Worm (Caenorhabditis elegans) whole organism, L4 larva: ENCODE results near the gene C33F10.8.
A peak's percentile ranks its signal among the peaks of the same experiment; 100 is the strongest.

Source experiments
- F44E2.7 ChIP-seq: fragments of 200-800 bp; sonication (Bioruptor generic); IDR thresholded peaks from 2 replicates; pipeline ENCODE4 v2.1.2; 2022; ENCODE audit warnings: missing genetic modification characterization, missing compliant biosample characterization
- R02D3.7 ChIP-seq: fragments of 150-350 bp; sonication (generic microtip); optimal IDR thresholded peaks from 3 replicates; lab custom pipeline; 2014; ENCODE audit warnings: missing biosample characterization, missing genetic modification characterization
- Y48G9A.11 ChIP-seq: fragments of 200-800 bp; sonication (Bioruptor generic); IDR thresholded peaks from 2 replicates; pipeline ENCODE4 v1.3.6; 2022; ENCODE audit warnings: missing genetic modification reagents, missing genetic modification characterization, missing compliant biosample characterization
- Y5F2A.4 ChIP-seq: fragments of 200-800 bp; sonication (Bioruptor generic); optimal IDR thresholded peaks from 2 replicates; lab custom pipeline; 2018; ENCODE audit warnings: mild to moderate bottlenecking, missing genetic modification characterization, missing compliant biosample characterization
- Y75B8A.6 ChIP-seq: fragments of 200-800 bp; sonication (Bioruptor generic); IDR thresholded peaks from 2 replicates; pipeline ENCODE4 v1.3.6; 2022; ENCODE audit warnings: missing genetic modification reagents, missing genetic modification characterization, missing compliant biosample characterization
- ZK337.2 ChIP-seq: fragments of 200-800 bp; sonication (Bioruptor generic); IDR thresholded peaks from 2 replicates; pipeline ENCODE4 v1.3.6; 2022; ENCODE audit warnings: missing genetic modification reagents, missing genetic modification characterization, missing compliant biosample characterization
- ZK546.5 ChIP-seq, 2 experiments: sonication (generic microtip); optimal IDR thresholded peaks; 2 replicates each; lab custom pipeline; 2017; ENCODE audit warnings: missing biosample characterization in 2 of 2, missing genetic modification characterization in 2 of 2
- attf-4 ChIP-seq: sonication (generic microtip); optimal IDR thresholded peaks from 3 replicates; lab custom pipeline; 2017; ENCODE audit warnings: missing biosample characterization, missing genetic modification characterization
- ceh-20 ChIP-seq: fragments of 200-800 bp; sonication (Bioruptor generic); IDR thresholded peaks from 2 replicates; pipeline ENCODE4 v1.3.6; 2022; ENCODE audit warnings: missing genetic modification reagents, missing genetic modification characterization, missing compliant biosample characterization
- ceh-32 ChIP-seq: sonication (generic microtip); optimal IDR thresholded peaks from 2 replicates; lab custom pipeline; 2016; ENCODE audit warnings: mild to moderate bottlenecking, missing genetic modification characterization, missing compliant biosample characterization; ENCODE audit not compliant: poor library complexity
- ces-1 ChIP-seq: fragments of 150-350 bp; sonication (generic microtip); optimal IDR thresholded peaks from 4 replicates; lab custom pipeline; 2014; ENCODE audit warnings: missing biosample characterization, missing genetic modification reagents, missing genetic modification characterization
- cey-2 ChIP-seq: sonication (generic microtip); optimal IDR thresholded peaks from 3 replicates; lab custom pipeline; 2017; ENCODE audit warnings: missing genetic modification characterization, mild to moderate bottlenecking, missing compliant biosample characterization, antibody characterized with exemption, borderline replicate concordance; ENCODE audit not compliant: insufficient read depth
- ctbp-1 ChIP-seq: fragments of 200-800 bp; sonication (Bioruptor generic); IDR thresholded peaks from 2 replicates; pipeline ENCODE4 v1.3.6; 2022; ENCODE audit warnings: missing genetic modification reagents, missing genetic modification characterization, missing compliant biosample characterization
- daf-12 ChIP-seq: fragments of 150-350 bp; optimal IDR thresholded peaks from 2 replicates; lab custom pipeline; 2014; ENCODE audit warnings: missing biosample characterization, missing genetic modification reagents, missing genetic modification characterization
- daf-16 ChIP-seq, 3 experiments: sonication (generic microtip); optimal IDR thresholded peaks; 2 replicates each; lab custom pipeline; 2016 to 2017; ENCODE audit warnings: missing genetic modification characterization in 3 of 3, missing genetic modification reagents in 3 of 3, mild to moderate bottlenecking in 2 of 3, missing compliant biosample characterization in 2 of 3, missing biosample characterization in 1 of 3, moderate library complexity in 1 of 3
- dmd-6 ChIP-seq: fragments of 200-800 bp; sonication (Bioruptor generic); IDR thresholded peaks from 2 replicates; pipeline ENCODE4 v1.3.6; 2022; ENCODE audit warnings: missing genetic modification reagents, missing genetic modification characterization, missing compliant biosample characterization
- dve-1 ChIP-seq: sonication (generic microtip); optimal IDR thresholded peaks from 2 replicates; lab custom pipeline; 2017; ENCODE audit warnings: antibody characterized with exemption, mild to moderate bottlenecking, missing genetic modification characterization, missing compliant biosample characterization; ENCODE audit not compliant: insufficient read depth
- egl-43 ChIP-seq: fragments of 200-800 bp; sonication (Bioruptor generic); IDR thresholded peaks from 2 replicates; pipeline ENCODE4 v1.3.6; 2022; ENCODE audit warnings: missing genetic modification reagents, missing genetic modification characterization, missing compliant biosample characterization
- fkh-10 ChIP-seq: fragments of 150-350 bp; optimal IDR thresholded peaks from 2 replicates; lab custom pipeline; 2014; ENCODE audit warnings: missing biosample characterization, missing genetic modification reagents, missing genetic modification characterization
- hlh-11 ChIP-seq: fragments of 200-800 bp; sonication (Bioruptor generic); optimal IDR thresholded peaks from 2 replicates; lab custom pipeline; 2018; ENCODE audit warnings: mild to moderate bottlenecking, missing genetic modification characterization, missing compliant biosample characterization
- lin-15B ChIP-seq: fragments of 150-350 bp; sonication (generic microtip); optimal IDR thresholded peaks from 3 replicates; lab custom pipeline; 2014; ENCODE audit warnings: missing biosample characterization, missing genetic modification characterization
- lin-29 ChIP-seq: fragments of 200-800 bp; sonication (Bioruptor generic); IDR thresholded peaks from 2 replicates; pipeline ENCODE4 v1.3.6; 2022; ENCODE audit warnings: missing genetic modification reagents, missing genetic modification characterization, missing compliant biosample characterization
- lin-38 ChIP-seq: fragments of 200-800 bp; sonication (Bioruptor generic); IDR thresholded peaks from 2 replicates; pipeline ENCODE4 v1.3.6; 2022; ENCODE audit warnings: missing genetic modification reagents, missing genetic modification characterization, missing compliant biosample characterization
- lir-3 ChIP-seq: sonication (generic microtip); optimal IDR thresholded peaks from 2 replicates; lab custom pipeline; 2016; ENCODE audit warnings: mild to moderate bottlenecking, missing genetic modification characterization, missing compliant biosample characterization
- madf-9 ChIP-seq: fragments of 200-800 bp; sonication (Bioruptor generic); conservative IDR thresholded peaks from 2 replicates; pipeline ENCODE4 v1.3.6; 2022; ENCODE audit warnings: missing genetic modification reagents, missing genetic modification characterization, missing compliant biosample characterization
- mdl-1 ChIP-seq, 2 experiments: fragments of 150-350 bp in 1 of 2; sonication (generic microtip) in 1 of 2; optimal IDR thresholded peaks; 2 replicates each; lab custom pipeline; 2014 to 2017; ENCODE audit warnings: missing biosample characterization in 2 of 2, missing genetic modification characterization in 2 of 2
- mep-1 ChIP-seq: fragments of 150-350 bp; sonication (generic microtip); optimal IDR thresholded peaks from 3 replicates; lab custom pipeline; 2014; ENCODE audit warnings: missing biosample characterization, missing genetic modification characterization
- mes-2 ChIP-seq: sonication (generic microtip); optimal IDR thresholded peaks from 2 replicates; lab custom pipeline; 2016; ENCODE audit warnings: missing genotype, mild to moderate bottlenecking, missing genetic modification characterization, missing compliant biosample characterization; ENCODE audit not compliant: poor library complexity, severe bottlenecking
- mxl-2 ChIP-seq: fragments of 200-800 bp; sonication (Bioruptor generic); conservative IDR thresholded peaks from 2 replicates; pipeline ENCODE4 v1.3.6; 2022; ENCODE audit warnings: missing genetic modification reagents, missing genetic modification characterization, missing compliant biosample characterization
- nhr-102 ChIP-seq: sonication (generic microtip); optimal IDR thresholded peaks from 2 replicates; lab custom pipeline; 2016; ENCODE audit warnings: mild to moderate bottlenecking, missing genetic modification characterization, moderate library complexity, missing compliant biosample characterization
- nhr-28 ChIP-seq: fragments of 150-350 bp; optimal IDR thresholded peaks from 2 replicates; lab custom pipeline; 2014; ENCODE audit warnings: missing biosample characterization, missing genetic modification characterization
- nhr-6 ChIP-seq: fragments of 150-350 bp; optimal IDR thresholded peaks from 2 replicates; lab custom pipeline; 2014; ENCODE audit warnings: missing biosample characterization, missing genetic modification characterization
- php-3 ChIP-seq: fragments of 200-800 bp; sonication (Bioruptor generic); IDR thresholded peaks from 2 replicates; pipeline ENCODE4 v1.3.6; 2022; ENCODE audit warnings: missing genetic modification reagents, missing genetic modification characterization, missing compliant biosample characterization
- rbr-2 ChIP-seq: sonication (generic microtip); optimal IDR thresholded peaks from 2 replicates; lab custom pipeline; 2016; ENCODE audit warnings: missing genotype, missing genetic modification characterization, missing compliant biosample characterization
- saeg-2 ChIP-seq: fragments of 200-800 bp; sonication (Bioruptor generic); IDR thresholded peaks from 2 replicates; pipeline ENCODE4 v1.3.6; 2022; ENCODE audit warnings: missing genetic modification reagents, missing genetic modification characterization, missing compliant biosample characterization
- sdz-12 ChIP-seq: fragments of 200-800 bp; sonication (Bioruptor generic); optimal IDR thresholded peaks from 2 replicates; lab custom pipeline; 2018; ENCODE audit warnings: mild to moderate bottlenecking, missing genetic modification characterization, missing compliant biosample characterization
- skn-1 ChIP-seq: fragments of 150-350 bp; optimal IDR thresholded peaks from 2 replicates; lab custom pipeline; 2014; ENCODE audit warnings: missing biosample characterization, missing genetic modification characterization
- snpc-1.2 ChIP-seq: fragments of 200-800 bp; sonication (Bioruptor generic); IDR thresholded peaks from 2 replicates; pipeline ENCODE4 v1.3.6; 2022; ENCODE audit warnings: missing genetic modification reagents, missing genetic modification characterization, missing compliant biosample characterization
- spr-1 ChIP-seq: sonication (generic microtip); optimal IDR thresholded peaks from 2 replicates; lab custom pipeline; 2016; ENCODE audit warnings: mild to moderate bottlenecking, missing genetic modification characterization, missing compliant biosample characterization
- tag-97 ChIP-seq: fragments of 200-800 bp; sonication (Bioruptor generic); IDR thresholded peaks from 2 replicates; pipeline ENCODE4 v1.3.6; 2022; ENCODE audit warnings: missing genetic modification characterization, missing compliant biosample characterization
- tra-1 ChIP-seq: fragments of 200-800 bp; sonication (Bioruptor generic); IDR thresholded peaks from 2 replicates; pipeline ENCODE4 v1.3.6; 2022; ENCODE audit warnings: missing genetic modification reagents, missing genetic modification characterization, missing compliant biosample characterization
- unc-130 ChIP-seq: sonication (generic microtip); optimal IDR thresholded peaks from 2 replicates; lab custom pipeline; 2016; ENCODE audit warnings: missing genetic modification reagents, missing genetic modification characterization, missing compliant biosample characterization
- unc-62 ChIP-seq, 3 experiments: fragments of 150-350 bp in 1 of 3; sonication (generic microtip); optimal IDR thresholded peaks in 2 of 3; peaks in 1 of 3; 1 replicate in 1 of 3; 2 replicates in 2 of 3; lab custom pipeline; 2014 to 2017; ENCODE audit warnings: missing biosample characterization in 3 of 3, missing genetic modification characterization in 3 of 3, missing genetic modification reagents in 3 of 3, missing genotype in 1 of 3
- zag-1 ChIP-seq: fragments of 150-350 bp; optimal IDR thresholded peaks from 2 replicates; lab custom pipeline; 2014; ENCODE audit warnings: missing biosample characterization, missing genetic modification characterization
- zip-2 ChIP-seq: fragments of 150-350 bp; optimal IDR thresholded peaks from 2 replicates; lab custom pipeline; 2014; ENCODE audit warnings: missing biosample characterization, missing genetic modification characterization
- ztf-11 ChIP-seq: fragments of 150-350 bp; optimal IDR thresholded peaks from 2 replicates; lab custom pipeline; 2014; ENCODE audit warnings: missing biosample characterization, missing genetic modification characterization
- ztf-7 ChIP-seq: fragments of 150-350 bp; optimal IDR thresholded peaks from 2 replicates; lab custom pipeline; 2014; ENCODE audit warnings: missing biosample characterization, missing genetic modification characterization

C33F10.8 gene

DNA sequence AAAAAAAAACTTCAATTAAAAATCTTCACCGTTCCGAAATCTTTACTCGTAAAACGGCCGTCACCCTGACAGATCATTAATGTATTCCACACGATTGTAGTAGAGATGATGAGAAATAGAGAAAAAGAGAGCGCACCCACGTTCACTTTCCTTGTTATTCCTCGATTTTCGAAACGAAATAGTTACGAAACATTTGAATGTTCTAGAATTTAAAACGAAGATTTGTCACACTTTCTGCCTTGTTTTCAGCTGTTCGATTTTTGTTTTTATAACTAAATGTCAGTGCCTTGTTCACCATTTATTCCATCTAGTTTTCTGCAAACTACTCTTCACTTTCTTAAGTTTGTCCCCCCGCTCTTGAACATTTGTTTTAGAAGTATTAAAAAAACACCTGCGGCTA, 29.7 kb upstream of the C33F10.8 start:
- no peak for TF ChIP-seq daf-16 (GFP tag; optimal IDR thresholded peaks at IDR 0.05; lab: Kevin White, UChicago)
- TF ChIP-seq daf-16 (tag; optimal IDR thresholded peaks at IDR 0.05; lab: Kevin White, UChicago) = peak; percentile 11
- TF ChIP-seq zip-2 = no peak
- TF ChIP-seq nhr-28 (tag; lab: Kevin White, UChicago) = peak; percentile 18
- peak in 1 of 2 experiments; percentile 60 for TF ChIP-seq unc-62 (GFP tag; optimal IDR thresholded peaks at IDR 0.05 in 1 of 2; lab: Kevin White, UChicago)
- TF ChIP-seq unc-62 (tag; optimal IDR thresholded peaks at IDR 0.05; lab: Kevin White, UChicago) = no peak
- TF ChIP-seq, all 104 proteins: peak for 3

DNA sequence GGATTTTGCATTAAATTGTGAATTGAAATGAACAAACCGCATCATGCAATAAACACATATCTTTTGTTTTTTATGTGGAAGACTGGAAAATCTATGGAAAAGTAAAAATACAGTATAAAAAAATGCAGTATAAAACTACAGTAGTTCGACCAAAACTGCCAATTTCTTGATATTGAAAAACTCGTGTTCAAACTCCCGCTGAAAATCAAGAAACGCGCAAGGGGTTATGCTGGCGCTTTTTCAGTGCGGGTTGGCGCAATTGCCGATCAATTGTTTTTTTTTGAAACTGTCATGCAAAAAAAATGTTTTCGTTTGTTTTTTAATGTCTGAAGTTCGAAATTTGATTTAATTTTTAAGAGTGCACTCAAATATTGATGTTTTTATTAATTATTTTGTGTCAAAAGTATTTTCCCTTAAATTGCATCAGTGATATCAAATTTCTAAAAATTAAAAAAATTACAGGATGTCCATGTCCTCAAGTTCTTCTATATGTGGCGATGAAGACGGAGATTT, 26.6 kb upstream of the C33F10.8 start, which contains the start of gene dnj-9:
dnj-9 (plus strand) TSS at position 463 of the 513 bp plus-strand sequence.
- no peak for TF ChIP-seq attf-4 (tag; lab: Kevin White, UChicago)
- peak; percentile 91 for TF ChIP-seq saeg-2 (GFP tag; lab: Robert Waterston, UW)
- peak; percentile 86 for TF ChIP-seq fkh-10
- no peak for TF ChIP-seq Y5F2A.4 (GFP tag; lab: Kevin White, UChicago)
- peak; percentile 82 for TF ChIP-seq ztf-7
- TF ChIP-seq ztf-11 = no peak
- peak; percentile 73; the same call in 1 of the 2 replicates for TF ChIP-seq snpc-1.2 (GFP tag; lab: Robert Waterston, UW)
- TF ChIP-seq tag-97 (GFP tag; lab: Robert Waterston, UW) = no peak
- TF ChIP-seq lin-29 (GFP tag; lab: Robert Waterston, UW) = peak; percentile 87
- peak; percentile 88 for TF ChIP-seq ctbp-1 (GFP tag; lab: Robert Waterston, UW)
- peak in 1 of 2 experiments; percentile 51 for TF ChIP-seq mdl-1 (tag; optimal IDR thresholded peaks at IDR 0.05; lab: Kevin White, UChicago)
- TF ChIP-seq sdz-12 (GFP tag; lab: Kevin White, UChicago) = no peak
- TF ChIP-seq Y75B8A.6 (GFP tag; lab: Robert Waterston, UW) = no peak
- TF ChIP-seq ZK546.5 (tag; optimal IDR thresholded peaks at IDR 0.05; lab: Kevin White, UChicago) = no peak
- TF ChIP-seq ceh-32 (tag; lab: Kevin White, UChicago) = peak; percentile 62
- TF ChIP-seq unc-130 = peak; percentile 52
- TF ChIP-seq lir-3 (tag; lab: Kevin White, UChicago) = peak; percentile 18
- peak; percentile 76 for TF ChIP-seq zag-1 (tag; lab: Kevin White, UChicago)
- peak; percentile 64 for TF ChIP-seq zip-2
- TF ChIP-seq cey-2 (tag; lab: Kevin White, UChicago) = no peak
- TF ChIP-seq nhr-6 (tag; lab: Kevin White, UChicago) = peak; percentile 93
- peak; percentile 86; the same call in 1 of the 2 replicates for TF ChIP-seq tra-1 (GFP tag; lab: Robert Waterston, UW)
- TF ChIP-seq dve-1 = peak; percentile 98
- TF ChIP-seq lin-38 = peak; percentile 92
- TF ChIP-seq skn-1 (tag; lab: Kevin White, UChicago) = no peak
- TF ChIP-seq ces-1 (GFP tag; lab: Kevin White, UChicago) = peak; percentile 52
- TF ChIP-seq mes-2 = peak; percentile 95
- peak; percentile 63 for TF ChIP-seq madf-9 (GFP tag; lab: Robert Waterston, UW)
- TF ChIP-seq nhr-102 (tag; lab: Kevin White, UChicago) = peak; percentile 97
- peak; percentile 90 for TF ChIP-seq ceh-20 (GFP tag; lab: Robert Waterston, UW)
- peak; percentile 94 for TF ChIP-seq spr-1 (tag; lab: Kevin White, UChicago)
- peak; percentile 72 for TF ChIP-seq Y48G9A.11 (GFP tag; lab: Robert Waterston, UW)
- peak; percentile 80 for TF ChIP-seq mxl-2 (GFP tag; lab: Robert Waterston, UW)
- peak; percentile 94 for TF ChIP-seq dmd-6 (GFP tag; lab: Robert Waterston, UW)
- TF ChIP-seq hlh-11 (tag; lab: Kevin White, UChicago) = peak; percentile 92
- no peak for TF ChIP-seq F44E2.7 (GFP tag; lab: Robert Waterston, UW)
- TF ChIP-seq rbr-2 (tag; lab: Kevin White, UChicago) = peak; percentile 94
- peak; percentile 56; the same call in 1 of the 2 replicates for TF ChIP-seq ZK337.2 (GFP tag; lab: Robert Waterston, UW)
- TF ChIP-seq daf-12 = no peak
- TF ChIP-seq lin-15B (tag; lab: Kevin White, UChicago) = peak; percentile 50
- TF ChIP-seq php-3 (GFP tag; lab: Robert Waterston, UW) = peak; percentile 80
- peak; percentile 77 for TF ChIP-seq egl-43 (GFP tag; lab: Robert Waterston, UW)
- TF ChIP-seq R02D3.7 = no peak
- TF ChIP-seq mep-1 (tag; lab: Kevin White, UChicago) = peak; percentile 96
